Worm (Caenorhabditis elegans): ENCODE results near the gene srb-17.

DNA sequence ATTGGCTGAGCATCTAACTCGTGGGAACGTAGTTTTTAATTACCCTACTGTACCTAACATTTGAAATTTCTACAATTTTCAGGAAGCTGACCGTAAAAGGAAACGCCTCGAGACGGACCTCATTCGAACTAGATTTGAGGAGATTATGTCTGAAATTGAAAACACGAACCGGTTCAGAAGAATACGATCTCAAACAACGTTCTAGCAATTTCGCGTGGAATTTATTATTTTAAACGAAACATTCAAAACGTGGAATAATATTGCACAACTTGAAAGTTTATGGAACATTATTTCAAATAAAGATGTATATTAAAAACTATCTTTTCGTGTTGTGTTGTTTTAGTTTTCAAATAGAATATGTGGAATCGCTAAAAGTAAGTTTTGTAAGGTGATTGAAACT lies 13.5 kb downstream of the srb-17 start, which contains the start of gene F13B12.7:
- no peak for TF ChIP-seq ztf-29 (GFP tag; IDR thresholded peaks at IDR 0.05)
- TF ChIP-seq cog-1 (tag; optimal IDR thresholded peaks at IDR 0.05), result no peak
- TF ChIP-seq T22C8.4 (GFP tag; IDR thresholded peaks at IDR 0.05), result no peak
- TF ChIP-seq ztf-23 (GFP tag; IDR thresholded peaks at IDR 0.05), result no peak
- TF ChIP-seq med-1 (GFP tag; optimal IDR thresholded peaks at IDR 0.05; ENCODE audit: insufficient read depth), result no peak
- no peak for TF ChIP-seq ref-1 (GFP tag; conservative IDR thresholded peaks at IDR 0.05)
- TF ChIP-seq tab-1 (GFP tag; IDR thresholded peaks at IDR 0.05), result no peak
- TF ChIP-seq flt-1 (GFP tag; IDR thresholded peaks at IDR 0.05), result no peak
